Fruit fly (Drosophila melanogaster) whole organism, prepupa: ENCODE measurements around the gene Unc50.

Source experiments
- Blimp-1 ChIP-seq: fragments of 200-800 bp; sonication (Bioruptor generic); optimal IDR thresholded peaks from 3 replicates; lab custom pipeline; 2017; ENCODE audit warnings: missing biosample characterization, missing genetic modification characterization, mild to moderate bottlenecking, moderate library complexity, missing genetic modification reagents
- CG10631 ChIP-seq: fragments of 200-800 bp; sonication (Bioruptor generic); optimal IDR thresholded peaks from 2 replicates; lab custom pipeline; 2016; ENCODE audit warnings: missing biosample characterization, missing genetic modification characterization
- CG10669 ChIP-seq: fragments of 200-800 bp; sonication (Bioruptor generic); optimal IDR thresholded peaks from 3 replicates; lab custom pipeline; 2018; ENCODE audit warnings: missing biosample characterization, mild to moderate bottlenecking, missing genetic modification characterization, moderate library complexity
- CG11294 ChIP-seq: fragments of 200-800 bp; sonication (Bioruptor generic); IDR thresholded peaks from 2 replicates; pipeline ENCODE4 v1.3.6; 2022; ENCODE audit warnings: missing biosample characterization, missing genetic modification characterization
- CG11762 ChIP-seq: fragments of 200-800 bp; sonication (Bioruptor generic); optimal IDR thresholded peaks from 3 replicates; lab custom pipeline; 2016; ENCODE audit warnings: missing biosample characterization, missing genetic modification characterization; ENCODE audit not compliant: insufficient read depth
- CG11902 ChIP-seq: fragments of 200-800 bp; sonication (Bioruptor generic); optimal IDR thresholded peaks from 3 replicates; lab custom pipeline; 2016; ENCODE audit warnings: missing biosample characterization, missing genetic modification characterization
- CG15336 ChIP-seq: fragments of 200-800 bp; sonication (Bioruptor generic); IDR thresholded peaks from 2 replicates; pipeline ENCODE4 v1.3.6; 2022; ENCODE audit warnings: missing biosample characterization, missing genetic modification characterization
- CG1621 ChIP-seq: fragments of 200-800 bp; sonication (Bioruptor generic); optimal IDR thresholded peaks from 3 replicates; lab custom pipeline; 2018; ENCODE audit warnings: missing biosample characterization, mild to moderate bottlenecking, missing genetic modification characterization
- CG16779 ChIP-seq: fragments of 200-800 bp; sonication (Bioruptor generic); optimal IDR thresholded peaks from 3 replicates; lab custom pipeline; 2017; ENCODE audit warnings: missing biosample characterization, mild to moderate bottlenecking, missing genetic modification characterization
- CG3032 ChIP-seq: fragments of 200-800 bp; optimal IDR thresholded peaks from 2 replicates; lab custom pipeline; 2019; ENCODE audit warnings: missing biosample characterization, mild to moderate bottlenecking, missing genetic modification characterization, moderate library complexity
- CG31627 ChIP-seq: fragments of 200-800 bp; sonication (Bioruptor generic); optimal IDR thresholded peaks from 3 replicates; lab custom pipeline; 2016; ENCODE audit warnings: missing biosample characterization, missing genetic modification characterization
- CG32006 ChIP-seq: fragments of 200-800 bp; sonication (Bioruptor generic); optimal IDR thresholded peaks from 3 replicates; lab custom pipeline; 2017; ENCODE audit warnings: missing biosample characterization, mild to moderate bottlenecking, missing genetic modification characterization
- CG34406 ChIP-seq: fragments of 200-800 bp; sonication (Bioruptor generic); optimal IDR thresholded peaks from 3 replicates; lab custom pipeline; 2016; ENCODE audit warnings: missing biosample characterization, missing genetic modification characterization
- CG3919 ChIP-seq: fragments of 200-800 bp; sonication (Bioruptor generic); optimal IDR thresholded peaks from 3 replicates; lab custom pipeline; 2016; ENCODE audit warnings: missing biosample characterization, missing genetic modification characterization
- CG4318 ChIP-seq: fragments of 200-800 bp; sonication (Bioruptor generic); optimal IDR thresholded peaks from 3 replicates; lab custom pipeline; 2017; ENCODE audit warnings: missing biosample characterization, mild to moderate bottlenecking, missing genetic modification characterization
- CG6276 ChIP-seq: fragments of 200-800 bp; sonication (Bioruptor generic); optimal IDR thresholded peaks from 2 replicates; lab custom pipeline; 2017; ENCODE audit warnings: missing biosample characterization, mild to moderate bottlenecking, missing genetic modification characterization
- CG6792 ChIP-seq: fragments of 200-800 bp; sonication (Bioruptor generic); optimal IDR thresholded peaks from 3 replicates; lab custom pipeline; 2016; ENCODE audit warnings: missing biosample characterization, missing genetic modification characterization
- CG6808 ChIP-seq: fragments of 200-800 bp; sonication (Bioruptor generic); optimal IDR thresholded peaks from 3 replicates; lab custom pipeline; 2017; ENCODE audit warnings: missing biosample characterization, missing genetic modification characterization, mild to moderate bottlenecking, moderate library complexity, missing genetic modification reagents
- CG6854 ChIP-seq: fragments of 200-800 bp; sonication (Bioruptor generic); optimal IDR thresholded peaks from 2 replicates; lab custom pipeline; 2017; ENCODE audit warnings: missing biosample characterization, mild to moderate bottlenecking, missing genetic modification characterization
- CG7368 ChIP-seq: fragments of 200-800 bp; sonication (Bioruptor generic); optimal IDR thresholded peaks from 3 replicates; lab custom pipeline; 2016; ENCODE audit warnings: missing biosample characterization, missing genetic modification characterization
- CG8119 ChIP-seq: fragments of 200-800 bp; sonication (Bioruptor generic); IDR thresholded peaks from 3 replicates; pipeline ENCODE4 v1.3.6; 2022; ENCODE audit warnings: missing biosample characterization, missing genetic modification characterization
- CG8319 ChIP-seq: fragments of 200-800 bp; sonication (Bioruptor generic); optimal IDR thresholded peaks from 3 replicates; lab custom pipeline; 2016; ENCODE audit warnings: missing biosample characterization, missing genetic modification characterization
- CG8632 ChIP-seq: fragments of 200-800 bp; sonication (Bioruptor generic); optimal IDR thresholded peaks from 3 replicates; lab custom pipeline; 2016; ENCODE audit warnings: missing biosample characterization, missing genetic modification characterization
- CG9139 ChIP-seq: fragments of 200-800 bp; sonication (Bioruptor generic); optimal IDR thresholded peaks from 3 replicates; lab custom pipeline; 2017; ENCODE audit warnings: missing biosample characterization, mild to moderate bottlenecking, missing genetic modification characterization
- Eip75B ChIP-seq: fragments of 200-800 bp; sonication (Bioruptor generic); optimal IDR thresholded peaks from 3 replicates; lab custom pipeline; 2016; ENCODE audit warnings: missing biosample characterization, missing genetic modification characterization
- Ets21C ChIP-seq: fragments of 200-800 bp; sonication (Bioruptor generic); optimal IDR thresholded peaks from 3 replicates; lab custom pipeline; 2016; ENCODE audit warnings: missing biosample characterization, missing genetic modification characterization
- Gug ChIP-seq: fragments of 200-800 bp; sonication (Bioruptor generic); IDR thresholded peaks from 2 replicates; pipeline ENCODE4 v1.3.6; 2022; ENCODE audit warnings: missing biosample characterization, missing genetic modification characterization
- Hr38 ChIP-seq: sonication (Bioruptor generic); optimal IDR thresholded peaks from 2 replicates; lab custom pipeline; 2016; ENCODE audit warnings: missing biosample characterization, missing genetic modification characterization
- Hr39 ChIP-seq: fragments of 200-800 bp; sonication (Bioruptor generic); optimal IDR thresholded peaks from 2 replicates; lab custom pipeline; 2016; ENCODE audit warnings: missing biosample characterization, missing genetic modification characterization
- Lpt ChIP-seq: fragments of 200-800 bp; sonication (Bioruptor generic); optimal IDR thresholded peaks from 3 replicates; lab custom pipeline; 2016; ENCODE audit warnings: missing biosample characterization, missing genetic modification characterization
- Met ChIP-seq: fragments of 200-800 bp; sonication (Bioruptor generic); optimal IDR thresholded peaks from 3 replicates; lab custom pipeline; 2016; ENCODE audit warnings: missing biosample characterization, missing genetic modification characterization
- OdsH ChIP-seq: fragments of 200-800 bp; sonication (Bioruptor generic); optimal IDR thresholded peaks from 3 replicates; lab custom pipeline; 2016; ENCODE audit warnings: missing biosample characterization, missing genetic modification characterization
- Smox ChIP-seq: fragments of 200-800 bp; sonication (Bioruptor generic); optimal IDR thresholded peaks from 3 replicates; lab custom pipeline; 2016; ENCODE audit warnings: missing biosample characterization, missing genetic modification characterization
- Sox102F ChIP-seq: fragments of 200-800 bp; sonication (Bioruptor generic); optimal IDR thresholded peaks from 2 replicates; lab custom pipeline; 2016; ENCODE audit warnings: missing biosample characterization, mild to moderate bottlenecking, missing genetic modification characterization
- achi ChIP-seq: fragments of 200-800 bp; sonication (Bioruptor generic); optimal IDR thresholded peaks from 3 replicates; lab custom pipeline; 2016; ENCODE audit warnings: missing biosample characterization, missing genetic modification characterization
- acj6 ChIP-seq: fragments of 200-800 bp; sonication (Bioruptor generic); optimal IDR thresholded peaks from 3 replicates; lab custom pipeline; 2016; ENCODE audit warnings: missing biosample characterization, missing genetic modification characterization
- cyc ChIP-seq: fragments of 200-800 bp; sonication (Bioruptor generic); optimal IDR thresholded peaks from 3 replicates; lab custom pipeline; 2016; ENCODE audit warnings: missing biosample characterization, missing genetic modification characterization
- dac ChIP-seq: fragments of 200-800 bp; sonication (Bioruptor generic); optimal IDR thresholded peaks from 2 replicates; lab custom pipeline; 2017; ENCODE audit warnings: missing biosample characterization, mild to moderate bottlenecking, missing genetic modification characterization
- dsx ChIP-seq: fragments of 200-800 bp; optimal IDR thresholded peaks from 3 replicates; lab custom pipeline; 2019; ENCODE audit warnings: missing biosample characterization, mild to moderate bottlenecking, missing genetic modification characterization, moderate library complexity; ENCODE audit not compliant: poor library complexity, severe bottlenecking
- eg ChIP-seq: fragments of 200-800 bp; sonication (Bioruptor generic); IDR thresholded peaks from 3 replicates; pipeline ENCODE4 v1.3.6; 2022; ENCODE audit warnings: missing biosample characterization, missing genetic modification characterization
- esn ChIP-seq: fragments of 200-800 bp; sonication (Bioruptor generic); optimal IDR thresholded peaks from 2 replicates; lab custom pipeline; 2016; ENCODE audit warnings: missing biosample characterization, mild to moderate bottlenecking, missing genetic modification characterization, moderate library complexity
- fd59A ChIP-seq: fragments of 200-800 bp; sonication (Bioruptor generic); optimal IDR thresholded peaks from 2 replicates; lab custom pipeline; 2017; ENCODE audit warnings: missing biosample characterization, mild to moderate bottlenecking, missing genetic modification characterization, missing genetic modification reagents
- fd85E ChIP-seq: fragments of 200-800 bp; sonication (Bioruptor generic); optimal IDR thresholded peaks from 3 replicates; lab custom pipeline; 2016; ENCODE audit warnings: missing biosample characterization, missing genetic modification characterization
- fkh ChIP-seq: fragments of 200-800 bp; sonication (Bioruptor generic); optimal IDR thresholded peaks from 3 replicates; lab custom pipeline; 2017; ENCODE audit warnings: missing biosample characterization, mild to moderate bottlenecking, missing genetic modification characterization, moderate library complexity
- net ChIP-seq: fragments of 200-800 bp; sonication (Bioruptor generic); optimal IDR thresholded peaks from 3 replicates; lab custom pipeline; 2016; ENCODE audit warnings: missing biosample characterization, missing genetic modification characterization
- pdm3 ChIP-seq: fragments of 200-800 bp; sonication (Bioruptor generic); optimal IDR thresholded peaks from 3 replicates; lab custom pipeline; 2016; ENCODE audit warnings: missing biosample characterization, missing genetic modification characterization
- salr ChIP-seq, 2 experiments: fragments of 200-800 bp; sonication (Bioruptor generic); optimal IDR thresholded peaks; 3 replicates each; lab custom pipeline; 2016 to 2018; ENCODE audit warnings: missing biosample characterization in 2 of 2, missing genetic modification characterization in 2 of 2, mild to moderate bottlenecking in 1 of 2
- spab ChIP-seq: fragments of 200-800 bp; sonication (Bioruptor generic); optimal IDR thresholded peaks from 2 replicates; lab custom pipeline; 2017; ENCODE audit warnings: missing biosample characterization, mild to moderate bottlenecking, missing genetic modification characterization, missing genetic modification reagents
- ss ChIP-seq, 2 experiments: fragments of 200-800 bp; sonication (Bioruptor generic); optimal IDR thresholded peaks; 2 replicates in 1 of 2; 3 replicates in 1 of 2; lab custom pipeline; 2017 to 2018; ENCODE audit warnings: mild to moderate bottlenecking in 2 of 2, missing biosample characterization in 2 of 2, missing genetic modification characterization in 2 of 2, moderate library complexity in 1 of 2
- svp ChIP-seq: fragments of 200-800 bp; sonication (Bioruptor generic); peaks from one replicate; lab custom pipeline; 2016; ENCODE audit warnings: missing biosample characterization, missing genetic modification characterization
- topi ChIP-seq: fragments of 200-800 bp; sonication (Bioruptor generic); optimal IDR thresholded peaks from 3 replicates; lab custom pipeline; 2016; ENCODE audit warnings: missing biosample characterization, missing genetic modification characterization

Unc50 gene

dm6 chr3R:8676560-8677000, at the start of gene Unc50, which contains the start of the genes CG11755 and CG8043:
Gene Unc50, minus strand, starts transcription at chr3R:8676613.
Gene CG11755, plus strand, starts transcription at chr3R:8676915.
Gene CG8043, plus strand, starts transcription at chr3R:8676915.
- TF ChIP-seq ss (GFP tag; optimal IDR thresholded peaks at IDR 0.05; lab: Kevin White, UChicago) = no peak
- peak; percentile 25 for TF ChIP-seq CG9139 (GFP tag; lab: Kevin White, UChicago)
- peak; percentile 34 for TF ChIP-seq CG7368 (GFP tag; lab: Kevin White, UChicago)
- peak; percentile 33 for TF ChIP-seq fd59A (GFP tag; lab: Kevin White, UChicago)
- TF ChIP-seq CG32006 = peak; percentile 68
- no peak for TF ChIP-seq CG4318 (GFP tag; lab: Kevin White, UChicago)
- peak; percentile 79 for TF ChIP-seq CG3032
- peak; percentile 44 for TF ChIP-seq CG8632
- peak; percentile 63 for TF ChIP-seq CG11762 (GFP tag; lab: Kevin White, UChicago)
- peak; percentile 40 for TF ChIP-seq dac (GFP tag; lab: Kevin White, UChicago)
- TF ChIP-seq CG1621 (tag; lab: Kevin White, UChicago) = no peak
- TF ChIP-seq svp (GFP tag; lab: Kevin White, UChicago) = peak; percentile 94
- TF ChIP-seq Lpt (GFP tag; lab: Kevin White, UChicago) = peak; percentile 14
- no peak for TF ChIP-seq fkh
- peak; percentile 77 for TF ChIP-seq CG10631 (GFP tag; lab: Kevin White, UChicago)
- TF ChIP-seq Smox (GFP tag; lab: Kevin White, UChicago) = peak; percentile 81
- TF ChIP-seq CG11902 (GFP tag; lab: Kevin White, UChicago) = peak; percentile 54
- peak in 1 of 2 experiments; percentile 24 for TF ChIP-seq salr (GFP tag; optimal IDR thresholded peaks at IDR 0.05; lab: Kevin White, UChicago)
- peak; percentile 81 for TF ChIP-seq acj6 (GFP tag; lab: Kevin White, UChicago)
- no peak for TF ChIP-seq Hr38 (GFP tag; lab: Kevin White, UChicago)
- TF ChIP-seq Hr39 (GFP tag; lab: Kevin White, UChicago) = peak; percentile 79
- TF ChIP-seq topi (GFP tag; lab: Kevin White, UChicago) = peak; percentile 82
- TF ChIP-seq fd85E (GFP tag; lab: Kevin White, UChicago) = peak; percentile 24
- peak; percentile 77 for TF ChIP-seq pdm3
- TF ChIP-seq CG6276 (GFP tag; lab: Kevin White, UChicago) = no peak
- peak; percentile 41 for TF ChIP-seq CG8319 (GFP tag; lab: Kevin White, UChicago)
- TF ChIP-seq CG15336 (GFP tag; lab: Robert Waterston, UW) = no peak; the same call in 1 of the 2 replicates
- peak; percentile 98 for TF ChIP-seq achi (GFP tag; lab: Kevin White, UChicago)
- peak; percentile 81 for TF ChIP-seq OdsH (GFP tag; lab: Kevin White, UChicago)
- peak; percentile 57 for TF ChIP-seq CG6792
- peak; percentile 80 for TF ChIP-seq CG31627 (GFP tag; lab: Kevin White, UChicago)
- peak; percentile 74 for TF ChIP-seq CG3919 (GFP tag; lab: Kevin White, UChicago)
- TF ChIP-seq CG34406 (GFP tag; lab: Kevin White, UChicago) = peak; percentile 56
- peak; percentile 80 for TF ChIP-seq Sox102F
- peak; percentile 86 for TF ChIP-seq esn (GFP tag; lab: Kevin White, UChicago)
- TF ChIP-seq Eip75B (GFP tag; lab: Kevin White, UChicago) = peak; percentile 74
- peak; percentile 60; the same call in 1 of the 2 replicates for TF ChIP-seq Gug (GFP tag; lab: Robert Waterston, UW)
- TF ChIP-seq CG16779 (tag; lab: Kevin White, UChicago) = no peak
- TF ChIP-seq Ets21C (GFP tag; lab: Kevin White, UChicago) = peak; percentile 76
- TF ChIP-seq CG8119 = peak; percentile 51; the same call in 1 of the 3 replicates
- no peak for TF ChIP-seq CG6854 (GFP tag; lab: Kevin White, UChicago)
- TF ChIP-seq cyc (GFP tag; lab: Kevin White, UChicago) = peak; percentile 81
- TF ChIP-seq Met (GFP tag; lab: Kevin White, UChicago) = no peak
- TF ChIP-seq spab = no peak
- peak; percentile 51 for TF ChIP-seq CG10669 (GFP tag; lab: Kevin White, UChicago)
- peak; percentile 27 for TF ChIP-seq Blimp-1 (GFP tag; lab: Kevin White, UChicago)
- peak; percentile 52; the same call in 2 of the 3 replicates for TF ChIP-seq eg
- no peak for TF ChIP-seq net (GFP tag; lab: Kevin White, UChicago)
- TF ChIP-seq CG6808 (GFP tag; lab: Kevin White, UChicago) = no peak
- no peak for TF ChIP-seq dsx (GFP tag; lab: Kevin White, UChicago)
- no peak; the same call in 1 of the 2 replicates for TF ChIP-seq CG11294 (GFP tag; lab: Robert Waterston, UW)
